ENCODE assay signal across 1 fruit fly cellular context in genomic region chrX:18546785-18547184, dm6.
TF ChIP-seq lines count a peak whose summit lies in the region.

No protein-coding gene starts in this region.

TF ChIP-seq in whole organism, embryonic, 481 proteins besides CTCF, POLR2A, EP300 and RAD21 (continued from another document and continues in another):
- TF ChIP-seq Atf3 (GFP tag; optimal IDR thresholded peaks at IDR 0.05; lab: Kevin White, UChicago): peak; percentile 52
- TF ChIP-seq esg (GFP tag; conservative IDR thresholded peaks at IDR 0.05; lab: Robert Waterston, UW): peak; percentile 82
- TF ChIP-seq HmgZ (tag; optimal IDR thresholded peaks at IDR 0.05; lab: Kevin White, UChicago): peak; percentile 79
- peak; percentile 60 for TF ChIP-seq her (GFP tag; optimal IDR thresholded peaks at IDR 0.05; lab: Kevin White, UChicago)
- peak; percentile 84 for TF ChIP-seq stc (GFP tag; IDR thresholded peaks at IDR 0.05; lab: Robert Waterston, UW)
- peak; percentile 74 for TF ChIP-seq Sox100B (GFP tag; optimal IDR thresholded peaks at IDR 0.05; lab: Kevin White, UChicago)
- no peak for TF ChIP-seq vnd (GFP tag; IDR thresholded peaks at IDR 0.05; lab: Robert Waterston, UW; ENCODE audit: partially characterized antibody)
- TF ChIP-seq CG4854 (GFP tag; optimal IDR thresholded peaks at IDR 0.05; lab: Kevin White, UChicago): peak; percentile 46
- peak; percentile 90 for TF ChIP-seq sob (GFP tag; IDR thresholded peaks at IDR 0.05; lab: Robert Waterston, UW)
- no peak for TF ChIP-seq Neu2 (GFP tag; optimal IDR thresholded peaks at IDR 0.05; lab: Kevin White, UChicago; ENCODE audit: borderline replicate concordance)
- no peak for TF ChIP-seq knrl (GFP tag; IDR thresholded peaks at IDR 0.05; lab: Robert Waterston, UW; ENCODE audit: partially characterized antibody)
- TF ChIP-seq wdn (GFP tag; IDR thresholded peaks at IDR 0.05; lab: Robert Waterston, UW): 0 out of 2 replicates have a peak, but pooled peaks have one; percentile 41
- peak; percentile 70 for TF ChIP-seq dati (GFP tag; IDR thresholded peaks at IDR 0.05; lab: Robert Waterston, UW)
- TF ChIP-seq CHES-1-like (GFP tag; optimal IDR thresholded peaks at IDR 0.05; lab: Kevin White, UChicago): peak; percentile 54
- no peak for TF ChIP-seq HLHmδ (GFP tag; optimal IDR thresholded peaks at IDR 0.05; lab: Kevin White, UChicago)
- TF ChIP-seq sc (optimal IDR thresholded peaks at IDR 0.05; lab: Kevin White, UChicago): no peak
- TF ChIP-seq sc (GFP tag; optimal IDR thresholded peaks at IDR 0.05; lab: Kevin White, UChicago): peak; percentile 22
- peak; percentile 40 for TF ChIP-seq CG4707 (GFP tag; optimal IDR thresholded peaks at IDR 0.05; lab: Kevin White, UChicago)
- peak; percentile 75 for TF ChIP-seq CG11085 (GFP tag; IDR thresholded peaks at IDR 0.05; lab: Robert Waterston, UW)
- no peak for TF ChIP-seq sim (GFP tag; IDR thresholded peaks at IDR 0.05; lab: Robert Waterston, UW)
- TF ChIP-seq CG10267 (tag; optimal IDR thresholded peaks at IDR 0.05; lab: Kevin White, UChicago): peak; percentile 60
- peak; percentile 59 for TF ChIP-seq CG15514 (GFP tag; optimal IDR thresholded peaks at IDR 0.05; lab: Kevin White, UChicago)
- peak; percentile 83 for TF ChIP-seq mam (GFP tag; optimal IDR thresholded peaks at IDR 0.05; lab: Kevin White, UChicago)
- TF ChIP-seq fd96Cb (tag; optimal IDR thresholded peaks at IDR 0.05; lab: Kevin White, UChicago): peak; percentile 68
- peak; percentile 68 for TF ChIP-seq sqz (GFP tag; optimal IDR thresholded peaks at IDR 0.05; lab: Kevin White, UChicago)
- TF ChIP-seq Kr (GFP tag; optimal IDR thresholded peaks at IDR 0.05; lab: Kevin White, UChicago): no peak
- TF ChIP-seq Mes4 (GFP tag; optimal IDR thresholded peaks at IDR 0.05; lab: Kevin White, UChicago): peak; percentile 42
- peak; percentile 46 for TF ChIP-seq CG6854 (GFP tag; optimal IDR thresholded peaks at IDR 0.05; lab: Kevin White, UChicago)
- peak; percentile 48 for TF ChIP-seq ewg (GFP tag; optimal IDR thresholded peaks at IDR 0.05; lab: Kevin White, UChicago)
- no peak for TF ChIP-seq unc-4 (GFP tag; IDR thresholded peaks at IDR 0.05; lab: Robert Waterston, UW; ENCODE audit: partially characterized antibody)
- TF ChIP-seq slbo (GFP tag; IDR thresholded peaks at IDR 0.05; lab: Robert Waterston, UW): peak; percentile 90
- peak; percentile 64 for TF ChIP-seq CG1233 (GFP tag; optimal IDR thresholded peaks at IDR 0.05; lab: Kevin White, UChicago)
- TF ChIP-seq mirr (GFP tag; optimal IDR thresholded peaks at IDR 0.05; lab: Kevin White, UChicago): peak; percentile 73
- TF ChIP-seq Elba2 (GFP tag; optimal IDR thresholded peaks at IDR 0.05; lab: Kevin White, UChicago): no peak
- peak; percentile 87 for TF ChIP-seq CG3847 (GFP tag; IDR thresholded peaks at IDR 0.05; lab: Robert Waterston, UW)
- TF ChIP-seq MTF-1 (GFP tag; optimal IDR thresholded peaks at IDR 0.05; lab: Kevin White, UChicago; ENCODE audit: borderline replicate concordance): peak; percentile 29
- TF ChIP-seq Blimp-1 (GFP tag; optimal IDR thresholded peaks at IDR 0.05; lab: Kevin White, UChicago): peak; percentile 52
- TF ChIP-seq sna (GFP tag; IDR thresholded peaks at IDR 0.05; lab: Robert Waterston, UW; ENCODE audit: partially characterized antibody): no peak
- peak; percentile 35 for TF ChIP-seq CG3995 (GFP tag; optimal IDR thresholded peaks at IDR 0.05; lab: Kevin White, UChicago)
- TF ChIP-seq jing (GFP tag; optimal IDR thresholded peaks at IDR 0.05; lab: Kevin White, UChicago): peak; percentile 60
- peak; percentile 67 for TF ChIP-seq so (GFP tag; IDR thresholded peaks at IDR 0.05; lab: Robert Waterston, UW)
- peak; percentile 33 for TF ChIP-seq sd (tag; optimal IDR thresholded peaks at IDR 0.05; lab: Kevin White, UChicago)
- TF ChIP-seq Rx (GFP tag; IDR thresholded peaks at IDR 0.05; lab: Robert Waterston, UW): peak; percentile 71
- peak; percentile 53 for TF ChIP-seq CG10209 (GFP tag; optimal IDR thresholded peaks at IDR 0.05; lab: Kevin White, UChicago)
- peak; percentile 77; the same call in 2 of the 3 replicates for TF ChIP-seq CG11560 (tag; IDR thresholded peaks at IDR 0.05; lab: Robert Waterston, UW)
- peak; percentile 85 for TF ChIP-seq HLH3B (GFP tag; IDR thresholded peaks at IDR 0.05; lab: Robert Waterston, UW)
- TF ChIP-seq NfI (GFP tag; optimal IDR thresholded peaks at IDR 0.05; lab: Kevin White, UChicago): peak; percentile 78
- peak; percentile 83 for TF ChIP-seq Sox102F (GFP tag; optimal IDR thresholded peaks at IDR 0.05; lab: Kevin White, UChicago)
- TF ChIP-seq Fer2 (tag; optimal IDR thresholded peaks at IDR 0.05; lab: Kevin White, UChicago): peak; percentile 61
- no peak for TF ChIP-seq pan (optimal IDR thresholded peaks at IDR 0.05; lab: Kevin White, UChicago)
- TF ChIP-seq pan (GFP tag; optimal IDR thresholded peaks at IDR 0.05 in 1 of 2, IDR thresholded peaks at IDR 0.05 in 1 of 2): peak in 1 of 2 experiments; percentile 92
- TF ChIP-seq CG9609 (GFP tag; optimal IDR thresholded peaks at IDR 0.05; lab: Kevin White, UChicago): peak; percentile 65
- no peak for TF ChIP-seq Hr39 (optimal IDR thresholded peaks at IDR 0.05; lab: Kevin White, UChicago)
- TF ChIP-seq usp (GFP tag; optimal IDR thresholded peaks at IDR 0.05; lab: Kevin White, UChicago): no peak
- peak; percentile 18 for TF ChIP-seq zen (tag; optimal IDR thresholded peaks at IDR 0.05; lab: Kevin White, UChicago)
- peak; percentile 75 for TF ChIP-seq CG13296 (GFP tag; optimal IDR thresholded peaks at IDR 0.05; lab: Kevin White, UChicago)
- peak; percentile 68 for TF ChIP-seq crol (GFP tag; IDR thresholded peaks at IDR 0.05; lab: Robert Waterston, UW)
- TF ChIP-seq CG8478 (optimal IDR thresholded peaks at IDR 0.05; lab: Kevin White, UChicago): no peak
- TF ChIP-seq Atf-2 (GFP tag; optimal IDR thresholded peaks at IDR 0.05; lab: Kevin White, UChicago): peak; percentile 68
- TF ChIP-seq grn (GFP tag; optimal IDR thresholded peaks at IDR 0.05; lab: Kevin White, UChicago): no peak
- TF ChIP-seq vfl (GFP tag; optimal IDR thresholded peaks at IDR 0.05; lab: Kevin White, UChicago): peak; percentile 63
- peak; percentile 69 for TF ChIP-seq Ssrp (tag; optimal IDR thresholded peaks at IDR 0.05; lab: Kevin White, UChicago)
- TF ChIP-seq CG2116 (GFP tag; optimal IDR thresholded peaks at IDR 0.05; lab: Kevin White, UChicago): no peak
- TF ChIP-seq CG17612 (GFP tag; IDR thresholded peaks at IDR 0.05; lab: Robert Waterston, UW): peak; percentile 34
- TF ChIP-seq CG13775 (GFP tag; optimal IDR thresholded peaks at IDR 0.05; lab: Kevin White, UChicago): peak; percentile 56
- no peak for TF ChIP-seq Gsc (GFP tag; IDR thresholded peaks at IDR 0.05; lab: Robert Waterston, UW)
- peak; percentile 89 for TF ChIP-seq gsb (GFP tag; IDR thresholded peaks at IDR 0.05; lab: Robert Waterston, UW)
- TF ChIP-seq CG11696 (GFP tag; IDR thresholded peaks at IDR 0.05; lab: Robert Waterston, UW): 0 out of 2 replicates have a peak, but pooled peaks have one; percentile 39
- TF ChIP-seq HLH4C (GFP tag; IDR thresholded peaks at IDR 0.05; lab: Robert Waterston, UW; ENCODE audit: partially characterized antibody): no peak
- TF ChIP-seq CG31224 (GFP tag; IDR thresholded peaks at IDR 0.05; lab: Robert Waterston, UW): peak; percentile 79
- TF ChIP-seq ap (GFP tag; IDR thresholded peaks at IDR 0.05; lab: Robert Waterston, UW): peak; percentile 82
- no peak for TF ChIP-seq CG16813 (GFP tag; IDR thresholded peaks at IDR 0.05; lab: Robert Waterston, UW; ENCODE audit: partially characterized antibody)
- TF ChIP-seq Hr78 (GFP tag; optimal IDR thresholded peaks at IDR 0.05; lab: Kevin White, UChicago): no peak
- peak; percentile 86 for TF ChIP-seq CG11247 (GFP tag; IDR thresholded peaks at IDR 0.05; lab: Robert Waterston, UW)
- no peak for TF ChIP-seq CG2202 (tag; optimal IDR thresholded peaks at IDR 0.05; lab: Kevin White, UChicago)
- peak; percentile 57 for TF ChIP-seq pum (GFP tag; optimal IDR thresholded peaks at IDR 0.05; lab: Kevin White, UChicago)
- no peak for TF ChIP-seq NC2α (GFP tag; optimal IDR thresholded peaks at IDR 0.05; lab: Kevin White, UChicago)
- TF ChIP-seq CG2199 (GFP tag; IDR thresholded peaks at IDR 0.05; lab: Robert Waterston, UW): 0 out of 3 replicates have a peak, but pooled peaks have one; percentile 40
- TF ChIP-seq Poxn (GFP tag; IDR thresholded peaks at IDR 0.05; lab: Robert Waterston, UW): 0 out of 2 replicates have a peak, but pooled peaks have one; percentile 12
- TF ChIP-seq zen2 (GFP tag; IDR thresholded peaks at IDR 0.05; lab: Robert Waterston, UW; ENCODE audit: partially characterized antibody): no peak
- TF ChIP-seq CG8388 (GFP tag; optimal IDR thresholded peaks at IDR 0.05; lab: Kevin White, UChicago): peak; percentile 47
- TF ChIP-seq dmrt11E (tag; optimal IDR thresholded peaks at IDR 0.05; lab: Kevin White, UChicago): peak; percentile 26
- TF ChIP-seq Dip2 (GFP tag; IDR thresholded peaks at IDR 0.05; lab: Robert Waterston, UW): peak; percentile 46; the same call in 1 of the 2 replicates
- no peak for TF ChIP-seq Dll (GFP tag; IDR thresholded peaks at IDR 0.05; lab: Robert Waterston, UW; ENCODE audit: partially characterized antibody)
- TF ChIP-seq CG10979 (tag; optimal IDR thresholded peaks at IDR 0.05; lab: Kevin White, UChicago): peak; percentile 60
- no peak for TF ChIP-seq CG8359 (GFP tag; optimal IDR thresholded peaks at IDR 0.05; lab: Kevin White, UChicago; ENCODE audit: borderline replicate concordance)
- no peak for TF ChIP-seq CG34376 (GFP tag; optimal IDR thresholded peaks at IDR 0.05; lab: Kevin White, UChicago)
- TF ChIP-seq bbx (GFP tag; IDR thresholded peaks at IDR 0.05; lab: Robert Waterston, UW; ENCODE audit: partially characterized antibody): no peak
- TF ChIP-seq CG8290 (GFP tag; optimal IDR thresholded peaks at IDR 0.05; lab: Kevin White, UChicago): no peak
- peak in 1 of 2 experiments; percentile 90 for TF ChIP-seq CG8290 (tag; optimal IDR thresholded peaks at IDR 0.05; lab: Kevin White, UChicago)
- TF ChIP-seq odd (GFP tag; optimal IDR thresholded peaks at IDR 0.05; lab: Kevin White, UChicago): peak; percentile 52
- peak; percentile 85 for TF ChIP-seq dmrt99B (tag; optimal IDR thresholded peaks at IDR 0.05; lab: Kevin White, UChicago)
- peak; percentile 64 for TF ChIP-seq CG17829 (tag; optimal IDR thresholded peaks at IDR 0.05; lab: Kevin White, UChicago)
- TF ChIP-seq inv (GFP tag; IDR thresholded peaks at IDR 0.05; lab: Robert Waterston, UW; ENCODE audit: partially characterized antibody): no peak
- TF ChIP-seq amos (GFP tag; IDR thresholded peaks at IDR 0.05; lab: Robert Waterston, UW; ENCODE audit: partially characterized antibody): no peak
- peak; percentile 43 for TF ChIP-seq Nf-YB (GFP tag; optimal IDR thresholded peaks at IDR 0.05; lab: Kevin White, UChicago)
- no peak for TF ChIP-seq hkb (optimal IDR thresholded peaks at IDR 0.05; lab: Kevin White, UChicago)
- TF ChIP-seq hkb (GFP tag; IDR thresholded peaks at IDR 0.05; lab: Robert Waterston, UW): peak; percentile 88
- TF ChIP-seq CG34224 (GFP tag; IDR thresholded peaks at IDR 0.05; lab: Robert Waterston, UW; ENCODE audit: partially characterized antibody): no peak
- peak; percentile 78 for TF ChIP-seq CG30403 (GFP tag; optimal IDR thresholded peaks at IDR 0.05; lab: Kevin White, UChicago)
- TF ChIP-seq Optix (GFP tag; IDR thresholded peaks at IDR 0.05; lab: Robert Waterston, UW): peak; percentile 51; the same call in 1 of the 3 replicates
- peak; percentile 78 for TF ChIP-seq CG2712 (tag; optimal IDR thresholded peaks at IDR 0.05; lab: Kevin White, UChicago)
- TF ChIP-seq Lpt (GFP tag; optimal IDR thresholded peaks at IDR 0.05; lab: Kevin White, UChicago): no peak
- peak; percentile 81 for TF ChIP-seq Xbp1 (GFP tag; optimal IDR thresholded peaks at IDR 0.05; lab: Kevin White, UChicago)
- peak; percentile 94 for TF ChIP-seq Rfx (GFP tag; IDR thresholded peaks at IDR 0.05; lab: Robert Waterston, UW)
- TF ChIP-seq fu2 (GFP tag; optimal IDR thresholded peaks at IDR 0.05; lab: Kevin White, UChicago): peak; percentile 56
- no peak for TF ChIP-seq lov (optimal IDR thresholded peaks at IDR 0.05; lab: Kevin White, UChicago)
- peak; percentile 74; the same call in 2 of the 3 replicates for TF ChIP-seq lov (GFP tag; IDR thresholded peaks at IDR 0.05; lab: Robert Waterston, UW)
- no peak for TF ChIP-seq fd102C (GFP tag; optimal IDR thresholded peaks at IDR 0.05; lab: Kevin White, UChicago)
- peak; percentile 73 for TF ChIP-seq sens-2 (GFP tag; IDR thresholded peaks at IDR 0.05; lab: Robert Waterston, UW)
- no peak for TF ChIP-seq Stat92E (GFP tag; optimal IDR thresholded peaks at IDR 0.05; lab: Kevin White, UChicago)
- peak; percentile 26 for TF ChIP-seq CG14710 (tag; optimal IDR thresholded peaks at IDR 0.05; lab: Kevin White, UChicago)
- TF ChIP-seq Ptx1 (GFP tag; IDR thresholded peaks at IDR 0.05; lab: Robert Waterston, UW): peak; percentile 87
- no peak for TF ChIP-seq psq (GFP tag; optimal IDR thresholded peaks at IDR 0.05; lab: Kevin White, UChicago)
- TF ChIP-seq nerfin-2 (GFP tag; IDR thresholded peaks at IDR 0.05; lab: Robert Waterston, UW; ENCODE audit: partially characterized antibody): no peak
- no peak for TF ChIP-seq HmgD (GFP tag; optimal IDR thresholded peaks at IDR 0.05; lab: Kevin White, UChicago)
- TF ChIP-seq Sin3A (optimal IDR thresholded peaks at IDR 0.05; lab: Kevin White, UChicago): no peak
- TF ChIP-seq sens (GFP tag; lab: Kevin White, UChicago): peak; percentile 94
- TF ChIP-seq CG18476 (GFP tag; optimal IDR thresholded peaks at IDR 0.05; lab: Kevin White, UChicago): peak; percentile 36
- peak; percentile 60 for TF ChIP-seq schlank (tag; optimal IDR thresholded peaks at IDR 0.05; lab: Kevin White, UChicago)
- TF ChIP-seq C15 (GFP tag; IDR thresholded peaks at IDR 0.05; lab: Robert Waterston, UW): 0 out of 3 replicates have a peak, but pooled peaks have one; percentile 57
- TF ChIP-seq D (optimal IDR thresholded peaks at IDR 0.05; lab: Kevin White, UChicago): no peak
- peak; percentile 50 for TF ChIP-seq D (GFP tag; optimal IDR thresholded peaks at IDR 0.05; lab: Kevin White, UChicago)
- TF ChIP-seq CG18599 (GFP tag; optimal IDR thresholded peaks at IDR 0.05; lab: Kevin White, UChicago): peak; percentile 76
- peak; percentile 62 for TF ChIP-seq CG5180 (GFP tag; optimal IDR thresholded peaks at IDR 0.05; lab: Kevin White, UChicago)
- no peak for TF ChIP-seq stwl (tag; optimal IDR thresholded peaks at IDR 0.05; lab: Kevin White, UChicago)
- peak; percentile 52 for TF ChIP-seq kay (GFP tag; optimal IDR thresholded peaks at IDR 0.05; lab: Kevin White, UChicago)
- peak; percentile 71 for TF ChIP-seq ssp (GFP tag; IDR thresholded peaks at IDR 0.05; lab: Robert Waterston, UW)
- peak; percentile 87 for TF ChIP-seq CG9932 (GFP tag; IDR thresholded peaks at IDR 0.05; lab: Robert Waterston, UW)
- peak; percentile 88 for TF ChIP-seq CG11504 (tag; optimal IDR thresholded peaks at IDR 0.05; lab: Kevin White, UChicago)
